In genomic region chr2L:19865539-19866068, dm6 we compare ENCODE assay signal across 1 fruit fly cellular context.
A peak's percentile ranks its signal among the peaks of the same experiment; 100 is the strongest.
TF ChIP-seq lines count a peak whose summit lies in the region.

No protein-coding gene starts in this region.

TF ChIP-seq in whole organism, embryonic, 481 proteins besides CTCF, POLR2A, EP300 and RAD21 (continued from another document and continues in another):
- TF ChIP-seq zen (tag; optimal IDR thresholded peaks at IDR 0.05; lab: Kevin White, UChicago) = peak; percentile 85
- TF ChIP-seq Fer2 (tag; optimal IDR thresholded peaks at IDR 0.05; lab: Kevin White, UChicago) = peak; percentile 72
- TF ChIP-seq tap (tag; optimal IDR thresholded peaks at IDR 0.05; lab: Kevin White, UChicago) = peak; percentile 90
- TF ChIP-seq CG11093 (GFP tag; IDR thresholded peaks at IDR 0.05; lab: Robert Waterston, UW) = peak; percentile 74; the same call in 2 of the 3 replicates
- TF ChIP-seq HLH4C (GFP tag; IDR thresholded peaks at IDR 0.05; lab: Robert Waterston, UW; ENCODE audit: partially characterized antibody) = no peak
- TF ChIP-seq ttk (GFP tag; IDR thresholded peaks at IDR 0.05; lab: Robert Waterston, UW) = peak; percentile 90
- peak; percentile 95 for TF ChIP-seq grau (tag; optimal IDR thresholded peaks at IDR 0.05; lab: Kevin White, UChicago)
- peak; percentile 54 for TF ChIP-seq CG4328 (GFP tag; optimal IDR thresholded peaks at IDR 0.05; lab: Kevin White, UChicago)
- peak; percentile 85 for TF ChIP-seq CG4617 (GFP tag; optimal IDR thresholded peaks at IDR 0.05; lab: Kevin White, UChicago; ENCODE audit: borderline replicate concordance)
- peak; percentile 96 for TF ChIP-seq CoRest (tag; optimal IDR thresholded peaks at IDR 0.05; lab: Kevin White, UChicago)
- TF ChIP-seq Mrtf (GFP tag; IDR thresholded peaks at IDR 0.05; lab: Robert Waterston, UW) = peak; percentile 78; the same call in 2 of the 3 replicates
- peak; percentile 86 for TF ChIP-seq gt (GFP tag; IDR thresholded peaks at IDR 0.05; lab: Robert Waterston, UW)
- TF ChIP-seq chinmo (GFP tag; IDR thresholded peaks at IDR 0.05; lab: Robert Waterston, UW; ENCODE audit: partially characterized antibody) = peak; percentile 70; the same call in 1 of the 4 replicates
- TF ChIP-seq bowl (GFP tag; IDR thresholded peaks at IDR 0.05; lab: Robert Waterston, UW) = peak; percentile 97
- peak; percentile 88 for TF ChIP-seq p53 (GFP tag; optimal IDR thresholded peaks at IDR 0.05; lab: Kevin White, UChicago)
- TF ChIP-seq ssp (GFP tag; IDR thresholded peaks at IDR 0.05; lab: Robert Waterston, UW) = peak; percentile 77
- TF ChIP-seq CG3065 (GFP tag; optimal IDR thresholded peaks at IDR 0.05; lab: Kevin White, UChicago) = peak; percentile 91
- peak; percentile 74 for TF ChIP-seq Usf (GFP tag; optimal IDR thresholded peaks at IDR 0.05; lab: Kevin White, UChicago)
- peak; percentile 96 for TF ChIP-seq so (GFP tag; IDR thresholded peaks at IDR 0.05; lab: Robert Waterston, UW)
- TF ChIP-seq Antp (GFP tag; optimal IDR thresholded peaks at IDR 0.05; lab: Kevin White, UChicago) = peak; percentile 93
- peak; percentile 94 for TF ChIP-seq stc (GFP tag; IDR thresholded peaks at IDR 0.05; lab: Robert Waterston, UW)
- TF ChIP-seq dan (GFP tag; IDR thresholded peaks at IDR 0.05; lab: Robert Waterston, UW) = no peak; the same call in 1 of the 2 replicates
- TF ChIP-seq Sry-δ (GFP tag; optimal IDR thresholded peaks at IDR 0.05; lab: Kevin White, UChicago) = peak; percentile 65
- TF ChIP-seq CG4854 (GFP tag; optimal IDR thresholded peaks at IDR 0.05; lab: Kevin White, UChicago) = peak; percentile 58
- TF ChIP-seq Dfd (GFP tag; optimal IDR thresholded peaks at IDR 0.05; lab: Kevin White, UChicago) = no peak
- peak; percentile 76 for TF ChIP-seq toy (GFP tag; IDR thresholded peaks at IDR 0.05; lab: Robert Waterston, UW)
- TF ChIP-seq pita (GFP tag; optimal IDR thresholded peaks at IDR 0.05; lab: Kevin White, UChicago) = no peak
- TF ChIP-seq luna (GFP tag; optimal IDR thresholded peaks at IDR 0.05; lab: Kevin White, UChicago) = peak; percentile 82
- TF ChIP-seq lola (GFP tag; optimal IDR thresholded peaks at IDR 0.05; lab: Kevin White, UChicago) = peak in 1 of 3 experiments; percentile 96
- peak; percentile 88 for TF ChIP-seq Taf1 (GFP tag; IDR thresholded peaks at IDR 0.05; lab: Robert Waterston, UW)
- peak; percentile 74 for TF ChIP-seq tin (GFP tag; optimal IDR thresholded peaks at IDR 0.05; lab: Kevin White, UChicago)
- peak; percentile 95 for TF ChIP-seq CG1529 (GFP tag; optimal IDR thresholded peaks at IDR 0.05; lab: Kevin White, UChicago)
- no peak for TF ChIP-seq Doc3 (GFP tag; IDR thresholded peaks at IDR 0.05; lab: Robert Waterston, UW; ENCODE audit: partially characterized antibody)
- peak; percentile 19 for TF ChIP-seq CG10565 (GFP tag; optimal IDR thresholded peaks at IDR 0.05; lab: Kevin White, UChicago)
- TF ChIP-seq CG8290 (GFP tag; optimal IDR thresholded peaks at IDR 0.05; lab: Kevin White, UChicago) = peak; percentile 86
- TF ChIP-seq CG8290 (tag; optimal IDR thresholded peaks at IDR 0.05; lab: Kevin White, UChicago) = peak; percentile 8 to 97
- peak; percentile 94 for TF ChIP-seq CG18262 (tag; optimal IDR thresholded peaks at IDR 0.05; lab: Kevin White, UChicago)
- TF ChIP-seq ranshi (GFP tag; IDR thresholded peaks at IDR 0.05; lab: Robert Waterston, UW) = peak; percentile 95
- peak; percentile 95 for TF ChIP-seq Bteb2 (GFP tag; optimal IDR thresholded peaks at IDR 0.05; lab: Kevin White, UChicago)
- TF ChIP-seq H15 (GFP tag; IDR thresholded peaks at IDR 0.05; lab: Robert Waterston, UW) = peak; percentile 94
- TF ChIP-seq Lhr (GFP tag; optimal IDR thresholded peaks at IDR 0.05; lab: Kevin White, UChicago) = peak; percentile 87
- TF ChIP-seq CG33557 (GFP tag; optimal IDR thresholded peaks at IDR 0.05; lab: Kevin White, UChicago) = peak; percentile 90
- peak; percentile 75 for TF ChIP-seq slou (GFP tag; optimal IDR thresholded peaks at IDR 0.05; lab: Kevin White, UChicago)
- peak; percentile 97 for TF ChIP-seq CG1603 (tag; optimal IDR thresholded peaks at IDR 0.05; lab: Kevin White, UChicago)
- TF ChIP-seq hkb (optimal IDR thresholded peaks at IDR 0.05; lab: Kevin White, UChicago) = no peak
- peak; percentile 97 for TF ChIP-seq hkb (GFP tag; IDR thresholded peaks at IDR 0.05; lab: Robert Waterston, UW)
- TF ChIP-seq CG34376 (GFP tag; optimal IDR thresholded peaks at IDR 0.05; lab: Kevin White, UChicago) = peak; percentile 39
- TF ChIP-seq bbx (GFP tag; IDR thresholded peaks at IDR 0.05; lab: Robert Waterston, UW; ENCODE audit: partially characterized antibody) = no peak
- TF ChIP-seq salm (tag; optimal IDR thresholded peaks at IDR 0.05; lab: Kevin White, UChicago) = peak; percentile 94
- TF ChIP-seq ind (GFP tag; optimal IDR thresholded peaks at IDR 0.05; lab: Kevin White, UChicago) = peak; percentile 90
- TF ChIP-seq Lim3 (GFP tag; IDR thresholded peaks at IDR 0.05; lab: Robert Waterston, UW) = peak; percentile 79
- peak; percentile 93 for TF ChIP-seq CrebB (tag; optimal IDR thresholded peaks at IDR 0.05; lab: Kevin White, UChicago)
- TF ChIP-seq Scr (GFP tag; IDR thresholded peaks at IDR 0.05; lab: Robert Waterston, UW; ENCODE audit: partially characterized antibody) = no peak
- TF ChIP-seq Oaz (GFP tag; IDR thresholded peaks at IDR 0.05; lab: Robert Waterston, UW) = peak; percentile 94
- TF ChIP-seq eve (GFP tag; optimal IDR thresholded peaks at IDR 0.05; lab: Kevin White, UChicago) = peak; percentile 64 to 99
- TF ChIP-seq fru (optimal IDR thresholded peaks at IDR 0.05; lab: Kevin White, UChicago) = no peak
- TF ChIP-seq fu2 (GFP tag; optimal IDR thresholded peaks at IDR 0.05; lab: Kevin White, UChicago) = peak; percentile 92
- TF ChIP-seq insv (GFP tag; optimal IDR thresholded peaks at IDR 0.05; lab: Kevin White, UChicago) = peak; percentile 27 to 32
- peak; percentile 95 for TF ChIP-seq CG15601 (tag; optimal IDR thresholded peaks at IDR 0.05; lab: Kevin White, UChicago)
- peak; percentile 2 for TF ChIP-seq BEAF-32 (GFP tag; optimal IDR thresholded peaks at IDR 0.05; lab: Kevin White, UChicago)
- peak; percentile 68 for TF ChIP-seq CG7928 (GFP tag; optimal IDR thresholded peaks at IDR 0.05; lab: Kevin White, UChicago)
- TF ChIP-seq CG16779 (GFP tag; IDR thresholded peaks at IDR 0.05; lab: Robert Waterston, UW) = peak; percentile 87
- TF ChIP-seq H2.0 (GFP tag; IDR thresholded peaks at IDR 0.05; lab: Robert Waterston, UW) = peak; percentile 98
- peak; percentile 92 for TF ChIP-seq Meics (GFP tag; optimal IDR thresholded peaks at IDR 0.05; lab: Kevin White, UChicago)
- TF ChIP-seq ATbp (GFP tag; optimal IDR thresholded peaks at IDR 0.05; lab: Kevin White, UChicago) = peak; percentile 97
- TF ChIP-seq Dref (GFP tag; IDR thresholded peaks at IDR 0.05; lab: Robert Waterston, UW) = no peak
- TF ChIP-seq CG32772 (GFP tag; IDR thresholded peaks at IDR 0.05; lab: Robert Waterston, UW) = peak; percentile 92
- peak; percentile 60 for TF ChIP-seq stwl (tag; optimal IDR thresholded peaks at IDR 0.05; lab: Kevin White, UChicago)
- TF ChIP-seq CG13775 (GFP tag; optimal IDR thresholded peaks at IDR 0.05; lab: Kevin White, UChicago) = peak; percentile 93
- TF ChIP-seq fd96Cb (tag; optimal IDR thresholded peaks at IDR 0.05; lab: Kevin White, UChicago) = peak; percentile 88
- no peak for TF ChIP-seq inv (GFP tag; IDR thresholded peaks at IDR 0.05; lab: Robert Waterston, UW; ENCODE audit: partially characterized antibody)
- TF ChIP-seq Ravus (GFP tag; IDR thresholded peaks at IDR 0.05; lab: Robert Waterston, UW) = peak; percentile 78
- peak; percentile 75 for TF ChIP-seq dati (GFP tag; IDR thresholded peaks at IDR 0.05; lab: Robert Waterston, UW)
- TF ChIP-seq shn (GFP tag; optimal IDR thresholded peaks at IDR 0.05; lab: Kevin White, UChicago) = peak; percentile 95
- peak; percentile 59 for TF ChIP-seq CG30020 (tag; optimal IDR thresholded peaks at IDR 0.05; lab: Kevin White, UChicago)
- peak; percentile 88 for TF ChIP-seq CG11696 (GFP tag; IDR thresholded peaks at IDR 0.05; lab: Robert Waterston, UW)
- TF ChIP-seq Hsf (GFP tag; optimal IDR thresholded peaks at IDR 0.05; lab: Kevin White, UChicago) = peak; percentile 97
- TF ChIP-seq CG2678 (tag; optimal IDR thresholded peaks at IDR 0.05; lab: Kevin White, UChicago) = peak; percentile 95
- TF ChIP-seq C15 (GFP tag; IDR thresholded peaks at IDR 0.05; lab: Robert Waterston, UW) = peak; percentile 72; the same call in 2 of the 3 replicates
- peak; percentile 84 for TF ChIP-seq Abd-B (GFP tag; optimal IDR thresholded peaks at IDR 0.05; lab: Kevin White, UChicago)
- peak; percentile 67 for TF ChIP-seq Doc2 (GFP tag; IDR thresholded peaks at IDR 0.05; lab: Robert Waterston, UW)
- peak; percentile 91 for TF ChIP-seq CG11456 (GFP tag; IDR thresholded peaks at IDR 0.05; lab: Robert Waterston, UW)
- TF ChIP-seq CG6791 (GFP tag; IDR thresholded peaks at IDR 0.05; lab: Robert Waterston, UW; ENCODE audit: partially characterized antibody) = no peak
- peak; percentile 55 for TF ChIP-seq MESR4 (GFP tag; optimal IDR thresholded peaks at IDR 0.05; lab: Kevin White, UChicago)
- peak; percentile 74 for TF ChIP-seq CG33213 (GFP tag; optimal IDR thresholded peaks at IDR 0.05; lab: Kevin White, UChicago)
- TF ChIP-seq aop (GFP tag; IDR thresholded peaks at IDR 0.05; lab: Robert Waterston, UW) = peak; percentile 87
- TF ChIP-seq Sox102F (GFP tag; optimal IDR thresholded peaks at IDR 0.05; lab: Kevin White, UChicago) = peak; percentile 98
- peak; percentile 93 for TF ChIP-seq Dek (tag; optimal IDR thresholded peaks at IDR 0.05; lab: Kevin White, UChicago)
- peak; percentile 87 for TF ChIP-seq dm (GFP tag; optimal IDR thresholded peaks at IDR 0.05; lab: Kevin White, UChicago)
- TF ChIP-seq CG12769 (tag; optimal IDR thresholded peaks at IDR 0.05; lab: Kevin White, UChicago) = peak; percentile 97
- peak; percentile 93 for TF ChIP-seq CG32532 (GFP tag; IDR thresholded peaks at IDR 0.05; lab: Robert Waterston, UW)
- peak; percentile 91 for TF ChIP-seq BtbVII (GFP tag; optimal IDR thresholded peaks at IDR 0.05; lab: Kevin White, UChicago)
- peak; percentile 70 for TF ChIP-seq Gsc (GFP tag; IDR thresholded peaks at IDR 0.05; lab: Robert Waterston, UW)
- peak; percentile 90 for TF ChIP-seq Six4 (GFP tag; optimal IDR thresholded peaks at IDR 0.05; lab: Kevin White, UChicago)
- TF ChIP-seq CG10654 (GFP tag; optimal IDR thresholded peaks at IDR 0.05; lab: Kevin White, UChicago) = peak; percentile 89
- TF ChIP-seq CG13123 (GFP tag; optimal IDR thresholded peaks at IDR 0.05; lab: Kevin White, UChicago) = peak; percentile 91
- peak; percentile 49 for TF ChIP-seq CG3995 (GFP tag; optimal IDR thresholded peaks at IDR 0.05; lab: Kevin White, UChicago)
- peak; percentile 77; the same call in 2 of the 3 replicates for TF ChIP-seq sr (GFP tag; IDR thresholded peaks at IDR 0.05; lab: Robert Waterston, UW)
- TF ChIP-seq CG14965 (GFP tag; optimal IDR thresholded peaks at IDR 0.05; lab: Kevin White, UChicago; ENCODE audit: borderline replicate concordance) = peak; percentile 65
- TF ChIP-seq maf-S (GFP tag; optimal IDR thresholded peaks at IDR 0.05; lab: Kevin White, UChicago) = peak; percentile 95
- peak; percentile 94 for TF ChIP-seq Mes4 (GFP tag; optimal IDR thresholded peaks at IDR 0.05; lab: Kevin White, UChicago)
- TF ChIP-seq vvl (GFP tag; IDR thresholded peaks at IDR 0.05; lab: Robert Waterston, UW) = peak; percentile 97
- peak; percentile 92 for TF ChIP-seq Atf-2 (GFP tag; optimal IDR thresholded peaks at IDR 0.05; lab: Kevin White, UChicago)
- TF ChIP-seq prd (optimal IDR thresholded peaks at IDR 0.05; lab: Kevin White, UChicago) = no peak
- peak; percentile 95 for TF ChIP-seq prd (GFP tag; IDR thresholded peaks at IDR 0.05; lab: Robert Waterston, UW)
- peak; percentile 86 for TF ChIP-seq Sox100B (GFP tag; optimal IDR thresholded peaks at IDR 0.05; lab: Kevin White, UChicago)
- peak; percentile 95 for TF ChIP-seq Spps (tag; optimal IDR thresholded peaks at IDR 0.05; lab: Kevin White, UChicago)
- peak; percentile 96 for TF ChIP-seq CG13424 (tag; optimal IDR thresholded peaks at IDR 0.05; lab: Kevin White, UChicago)
- peak; percentile 87 for TF ChIP-seq CG16815 (GFP tag; optimal IDR thresholded peaks at IDR 0.05; lab: Kevin White, UChicago)
- TF ChIP-seq mam (GFP tag; optimal IDR thresholded peaks at IDR 0.05; lab: Kevin White, UChicago) = peak; percentile 95
- TF ChIP-seq fd102C (GFP tag; optimal IDR thresholded peaks at IDR 0.05; lab: Kevin White, UChicago) = peak; percentile 15
- peak; percentile 95 for TF ChIP-seq CG34422 (GFP tag; IDR thresholded peaks at IDR 0.05; lab: Robert Waterston, UW)
- peak; percentile 40 for TF ChIP-seq CG10274 (GFP tag; optimal IDR thresholded peaks at IDR 0.05; lab: Kevin White, UChicago)
- TF ChIP-seq CG43689 (GFP tag; IDR thresholded peaks at IDR 0.05; lab: Robert Waterston, UW) = peak; percentile 92
- peak; percentile 90 for TF ChIP-seq CG14710 (tag; optimal IDR thresholded peaks at IDR 0.05; lab: Kevin White, UChicago)
- no peak for TF ChIP-seq B-H2 (GFP tag; optimal IDR thresholded peaks at IDR 0.05; lab: Kevin White, UChicago)
- peak; percentile 88 for TF ChIP-seq slp2 (GFP tag; optimal IDR thresholded peaks at IDR 0.05; lab: Kevin White, UChicago)
- TF ChIP-seq sna (GFP tag; IDR thresholded peaks at IDR 0.05; lab: Robert Waterston, UW; ENCODE audit: partially characterized antibody) = no peak
- no peak for TF ChIP-seq sc (optimal IDR thresholded peaks at IDR 0.05; lab: Kevin White, UChicago)
- peak; percentile 90 for TF ChIP-seq sc (GFP tag; optimal IDR thresholded peaks at IDR 0.05; lab: Kevin White, UChicago)
- no peak for TF ChIP-seq lov (optimal IDR thresholded peaks at IDR 0.05; lab: Kevin White, UChicago)
- peak; percentile 95 for TF ChIP-seq lov (GFP tag; IDR thresholded peaks at IDR 0.05; lab: Robert Waterston, UW)
- 0 out of 3 replicates have a peak, but pooled peaks have one; percentile 41 for TF ChIP-seq Opbp (GFP tag; IDR thresholded peaks at IDR 0.05; lab: Robert Waterston, UW; ENCODE audit: partially characterized antibody)
- peak; percentile 75 for TF ChIP-seq CG15073 (GFP tag; optimal IDR thresholded peaks at IDR 0.05; lab: Kevin White, UChicago)
- TF ChIP-seq CG12299 (tag; optimal IDR thresholded peaks at IDR 0.05; lab: Kevin White, UChicago) = peak; percentile 92
- peak; percentile 88 for TF ChIP-seq HHEX (GFP tag; optimal IDR thresholded peaks at IDR 0.05; lab: Kevin White, UChicago)
- peak; percentile 95 for TF ChIP-seq al (GFP tag; IDR thresholded peaks at IDR 0.05; lab: Robert Waterston, UW)
- TF ChIP-seq gce (GFP tag; IDR thresholded peaks at IDR 0.05; lab: Robert Waterston, UW) = peak; percentile 91
- peak; percentile 60 for TF ChIP-seq GATAe (GFP tag; conservative IDR thresholded peaks at IDR 0.05; lab: Robert Waterston, UW)
- TF ChIP-seq pb (GFP tag; optimal IDR thresholded peaks at IDR 0.05; lab: Kevin White, UChicago) = peak; percentile 85
